Worm (Caenorhabditis elegans) whole organism, L4 larva: Measurements from ENCODE around the gene K09C4.5.

Experiments
- aly-2 ChIP-seq: sonication (generic microtip); optimal IDR thresholded peaks from 2 replicates; lab custom pipeline; 2018; ENCODE audit warnings: missing biosample characterization, missing genetic modification characterization
- dve-1 ChIP-seq: sonication (generic microtip); optimal IDR thresholded peaks from 2 replicates; lab custom pipeline; 2017; ENCODE audit warnings: antibody characterized with exemption, mild to moderate bottlenecking, missing genetic modification characterization, missing compliant biosample characterization; ENCODE audit not compliant: insufficient read depth
- mxl-2 ChIP-seq: fragments of 200-800 bp; sonication (Bioruptor generic); conservative IDR thresholded peaks from 2 replicates; pipeline ENCODE4 v1.3.6; 2022; ENCODE audit warnings: missing genetic modification reagents, missing genetic modification characterization, missing compliant biosample characterization
- nhr-28 ChIP-seq: fragments of 150-350 bp; optimal IDR thresholded peaks from 2 replicates; lab custom pipeline; 2014; ENCODE audit warnings: missing biosample characterization, missing genetic modification characterization
- unc-62 ChIP-seq, 3 experiments: fragments of 150-350 bp in 1 of 3; sonication (generic microtip); optimal IDR thresholded peaks in 2 of 3; peaks in 1 of 3; 1 replicate in 1 of 3; 2 replicates in 2 of 3; lab custom pipeline; 2014 to 2017; ENCODE audit warnings: missing biosample characterization in 3 of 3, missing genetic modification characterization in 3 of 3, missing genetic modification reagents in 3 of 3, missing genotype in 1 of 3
- zip-2 ChIP-seq: fragments of 150-350 bp; optimal IDR thresholded peaks from 2 replicates; lab custom pipeline; 2014; ENCODE audit warnings: missing biosample characterization, missing genetic modification characterization
- ztf-11 ChIP-seq: fragments of 150-350 bp; optimal IDR thresholded peaks from 2 replicates; lab custom pipeline; 2014; ENCODE audit warnings: missing biosample characterization, missing genetic modification characterization

- TF ChIP-seq unc-62 (GFP tag; optimal IDR thresholded peaks at IDR 0.05 in 1 of 2; lab: Kevin White, UChicago) (peak in 1 of 2 experiments; percentile 78), unc-62 (tag; optimal IDR thresholded peaks at IDR 0.05; lab: Kevin White, UChicago) (no peak), aly-2 (tag; lab: Kevin White, UChicago) (no peak), mxl-2 (GFP tag; lab: Robert Waterston, UW) (no peak), dve-1 (tag; lab: Kevin White, UChicago) (peak; percentile 59), nhr-28 (peak; percentile 78), zip-2 (tag; lab: Kevin White, UChicago) (no peak), ztf-11 (tag; lab: Kevin White, UChicago) (no peak)
Observed at ce11 chrX:3297812-3298211, 15.4 kb downstream of the K09C4.5 start.
